Worm (Caenorhabditis elegans) whole organism, dauer: ENCODE results near the gene R12B2.13.

Experiments used
- unc-62 ChIP-seq: sonication (generic microtip); optimal IDR thresholded peaks from 2 replicates; lab custom pipeline; 2017; ENCODE audit warnings: missing biosample characterization, missing genetic modification reagents, missing genetic modification characterization

The R12B2.13 gene

DNA sequence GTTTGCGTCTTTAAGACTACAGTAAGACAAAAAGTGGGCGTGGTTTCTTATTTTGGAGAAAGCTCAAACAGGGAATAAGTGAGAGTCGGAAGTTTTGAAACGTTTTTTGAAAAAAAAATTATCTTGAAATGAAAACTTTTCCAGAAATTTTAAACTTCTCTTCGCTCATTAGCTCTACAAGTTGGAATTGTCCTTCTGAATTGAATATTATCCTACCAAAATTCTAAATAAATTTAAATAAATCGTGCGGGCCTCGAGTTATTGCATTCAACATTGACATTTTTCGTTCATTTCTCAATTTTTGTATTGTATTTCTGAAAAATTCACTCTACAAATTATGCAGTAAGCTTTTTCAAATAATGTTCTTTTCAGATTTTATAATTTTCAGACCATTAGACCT lies 28.0 kb downstream of the R12B2.13 start, which contains the start of gene R12B2.3:
R12B2.3 (plus strand) TSS at position 301 of the 400 bp plus-strand sequence.
- no peak for TF ChIP-seq unc-62 (GFP tag; lab: Kevin White, UChicago)

DNA sequence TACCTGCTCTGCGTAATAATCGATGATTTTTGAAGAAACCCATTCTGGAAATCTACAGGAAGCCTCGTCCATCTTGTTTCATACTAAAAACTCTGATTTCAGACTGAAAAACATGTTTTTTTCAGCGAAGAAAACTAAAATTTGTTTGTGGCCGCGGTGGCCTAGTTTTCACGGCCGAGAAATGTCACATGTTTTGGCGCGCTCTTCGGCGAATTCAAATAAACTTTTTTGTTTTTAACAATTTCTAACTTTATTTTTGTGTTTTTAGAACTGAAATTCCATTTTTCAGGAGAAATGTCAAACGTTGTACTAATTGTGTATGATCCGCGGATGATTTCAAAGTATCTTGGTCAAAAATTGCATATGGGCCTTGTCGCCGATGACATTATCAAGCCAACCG lies 30.3 kb downstream of the R12B2.13 start, which contains the start of the genes polq-1 and him-10:
polq-1 (minus strand) TSS at position 190 of the 400 bp plus-strand sequence.
him-10 (plus strand) TSS at position 290 of the 400 bp plus-strand sequence.
- no peak for TF ChIP-seq unc-62 (GFP tag; lab: Kevin White, UChicago)

DNA sequence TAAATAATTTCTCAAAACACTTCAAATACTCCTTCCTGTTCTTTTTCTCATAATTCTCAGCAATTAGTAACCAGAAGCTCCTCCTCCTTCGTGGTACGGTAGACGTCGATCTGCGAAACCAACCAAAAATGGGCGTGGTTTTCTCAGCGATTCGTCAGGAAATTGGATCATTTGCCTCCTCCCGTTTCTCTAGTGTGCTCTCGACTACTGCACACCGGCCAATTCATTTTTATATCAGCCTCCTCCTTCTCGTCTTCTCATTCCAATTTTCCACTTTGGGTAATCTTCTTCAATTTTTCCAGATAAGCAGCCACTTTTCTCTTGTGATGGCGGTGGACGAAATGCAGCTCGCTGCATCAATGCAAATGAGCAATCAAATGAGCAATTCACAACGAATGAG lies 34.5 kb downstream of the R12B2.13 start, which contains the start of gene ceh-10:
ceh-10 (plus strand) TSS at position 301 of the 400 bp plus-strand sequence.
- TF ChIP-seq unc-62 (GFP tag; lab: Kevin White, UChicago), result no peak

DNA sequence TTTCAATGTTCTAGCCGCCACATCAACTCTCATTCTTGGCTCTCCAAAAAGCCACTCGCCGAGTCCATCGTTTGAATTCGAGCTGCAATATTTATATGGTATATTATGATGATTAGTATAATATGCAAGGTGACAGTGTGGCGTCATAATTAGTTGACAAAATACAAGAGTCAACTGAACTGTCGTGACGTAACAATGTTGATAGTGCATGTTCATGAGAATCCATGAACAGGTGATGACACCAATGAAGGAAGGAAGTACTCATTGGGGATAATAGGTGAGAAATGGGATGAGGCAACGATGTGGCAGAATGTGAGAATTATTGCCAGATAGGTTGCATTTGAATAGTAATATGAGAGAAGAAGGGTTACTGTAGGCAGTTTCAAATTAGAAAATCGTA lies 38.3 kb downstream of the R12B2.13 start:
- TF ChIP-seq unc-62 (GFP tag; lab: Kevin White, UChicago), result no peak

DNA sequence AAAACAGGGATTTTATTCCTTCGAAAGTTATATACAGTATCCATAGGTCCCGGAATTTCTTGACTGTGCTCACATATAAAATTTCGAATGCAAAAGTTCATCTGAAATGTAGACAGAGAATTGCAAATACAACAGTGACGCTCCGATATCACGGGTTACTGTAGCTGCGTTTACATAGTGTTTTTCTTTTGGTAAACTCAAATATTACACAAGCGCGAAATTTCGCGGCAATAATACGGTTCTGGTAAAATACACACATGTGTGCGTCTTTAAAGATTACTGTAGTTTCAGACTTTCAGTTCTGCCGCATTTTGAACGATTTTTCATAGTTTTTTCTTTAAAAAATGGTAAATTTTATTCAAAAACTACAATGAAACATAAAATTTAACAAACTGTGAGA lies 42.7 kb downstream of the R12B2.13 start, which contains the start of gene rev-3:
rev-3 (minus strand) TSS at position 101 of the 400 bp plus-strand sequence.
- TF ChIP-seq unc-62 (GFP tag; lab: Kevin White, UChicago), result no peak

DNA sequence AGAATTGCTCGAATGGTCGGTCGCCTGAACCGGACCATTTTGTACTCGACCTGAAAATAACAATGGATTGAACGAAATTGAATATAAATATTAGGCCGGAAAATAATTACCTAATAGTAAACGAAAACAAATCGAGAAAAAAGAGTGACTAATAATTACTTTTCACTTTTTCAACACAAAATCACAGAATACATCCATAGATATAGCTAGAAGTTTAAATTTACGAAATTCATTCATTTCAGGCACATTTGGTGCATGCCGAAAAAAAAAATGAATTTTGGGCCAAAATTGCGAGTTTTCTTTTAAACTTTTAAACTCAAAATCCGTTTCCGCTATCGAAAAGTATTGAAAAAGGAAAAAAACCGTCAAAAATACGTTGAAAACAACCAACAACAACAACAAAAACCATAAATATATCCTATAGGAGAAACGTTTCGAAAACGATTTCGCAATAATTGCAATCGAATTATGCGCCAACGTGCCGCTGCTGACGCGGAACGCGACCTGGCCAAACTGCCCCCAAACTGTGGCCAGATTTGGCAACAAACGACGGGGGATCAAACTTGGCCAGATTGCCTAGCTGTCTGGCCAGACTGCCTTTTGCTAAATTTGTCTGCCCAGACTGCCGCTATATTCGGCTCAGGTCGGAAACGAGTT lies 47.9 kb downstream of the R12B2.13 start, which contains the start of gene Y37B11A.3:
Y37B11A.3 (minus strand) TSS at position 51 of the 657 bp plus-strand sequence.
- TF ChIP-seq unc-62 (GFP tag; lab: Kevin White, UChicago), result no peak
